Fruit fly (Drosophila melanogaster) whole organism, embryonic: ENCODE results near the gene CecB.
A peak's percentile ranks its signal among the peaks of the same experiment; 100 is the strongest.

ENCODE experiments used
- Bgb ChIP-seq: fragments of 200-800 bp; sonication (Bioruptor generic); IDR thresholded peaks from 2 replicates; pipeline ENCODE4 v1.3.6; 2022; ENCODE audit warnings: missing biosample characterization, missing genetic modification characterization; ENCODE audit not compliant: partially characterized antibody
- CG10267 ChIP-seq: fragments of 200-800 bp; sonication (Bioruptor generic); optimal IDR thresholded peaks from 2 replicates; lab custom pipeline; 2018; ENCODE audit warnings: missing biosample characterization, mild to moderate bottlenecking, missing genetic modification characterization, moderate library complexity
- CG10462 ChIP-seq: fragments of 200-800 bp; sonication (Bioruptor generic); optimal IDR thresholded peaks from 2 replicates; lab custom pipeline; 2016; ENCODE audit warnings: missing biosample characterization, missing genetic modification characterization
- CG10959 ChIP-seq: fragments of 200-800 bp; sonication (Bioruptor generic); IDR thresholded peaks from 2 replicates; pipeline ENCODE4 v1.3.6; 2022; ENCODE audit warnings: missing biosample characterization, missing genetic modification characterization
- CG12104 ChIP-seq: fragments of 200-800 bp; sonication (Bioruptor generic); optimal IDR thresholded peaks from 3 replicates; lab custom pipeline; 2016; ENCODE audit warnings: missing biosample characterization, missing genetic modification characterization
- CG12299 ChIP-seq: fragments of 200-800 bp; sonication (Bioruptor generic); optimal IDR thresholded peaks from 2 replicates; lab custom pipeline; 2018; ENCODE audit warnings: missing biosample characterization, mild to moderate bottlenecking, missing genetic modification characterization
- CG13424 ChIP-seq: fragments of 200-800 bp; sonication (Bioruptor generic); optimal IDR thresholded peaks from 2 replicates; lab custom pipeline; 2019; ENCODE audit warnings: missing biosample characterization, mild to moderate bottlenecking, missing genetic modification characterization, moderate library complexity
- CG13624 ChIP-seq: fragments of 200-800 bp; sonication (Bioruptor generic); optimal IDR thresholded peaks from 2 replicates; lab custom pipeline; 2016; ENCODE audit warnings: missing biosample characterization, missing genetic modification characterization
- CG14860 ChIP-seq: fragments of 200-800 bp; sonication (Bioruptor generic); IDR thresholded peaks from 3 replicates; pipeline ENCODE4 v1.3.6; 2022; ENCODE audit warnings: missing biosample characterization, missing genetic modification characterization; ENCODE audit not compliant: partially characterized antibody
- CG1603 ChIP-seq: fragments of 200-800 bp; sonication (Bioruptor generic); optimal IDR thresholded peaks from 2 replicates; lab custom pipeline; 2019; ENCODE audit warnings: missing biosample characterization, mild to moderate bottlenecking, missing genetic modification characterization, moderate library complexity
- CG16813 ChIP-seq: fragments of 200-800 bp; sonication (Bioruptor generic); IDR thresholded peaks from 3 replicates; pipeline ENCODE4 v1.3.6; 2022; ENCODE audit warnings: missing biosample characterization, missing genetic modification characterization; ENCODE audit not compliant: partially characterized antibody
- CG16815 ChIP-seq: fragments of 200-800 bp; sonication (Bioruptor generic); optimal IDR thresholded peaks from 3 replicates; lab custom pipeline; 2017; ENCODE audit warnings: missing biosample characterization, mild to moderate bottlenecking, missing genetic modification characterization
- CG17612 ChIP-seq: fragments of 200-800 bp; sonication (Bioruptor generic); IDR thresholded peaks from 2 replicates; pipeline ENCODE4 v1.3.6; 2022; ENCODE audit warnings: missing biosample characterization, missing genetic modification characterization
- CG31365 ChIP-seq: fragments of 200-800 bp; sonication (Bioruptor generic); optimal IDR thresholded peaks from 2 replicates; lab custom pipeline; 2018; ENCODE audit warnings: missing biosample characterization, mild to moderate bottlenecking, missing genetic modification characterization
- CG42726 ChIP-seq: fragments of 200-800 bp; sonication (Bioruptor generic); IDR thresholded peaks from 2 replicates; pipeline ENCODE4 v1.3.6; 2022; ENCODE audit warnings: missing biosample characterization, missing genetic modification characterization; ENCODE audit not compliant: partially characterized antibody
- CG4282 ChIP-seq: fragments of 200-800 bp; sonication (Bioruptor generic); optimal IDR thresholded peaks from 2 replicates; lab custom pipeline; 2016; ENCODE audit warnings: missing biosample characterization, missing genetic modification characterization
- CG4360 ChIP-seq: fragments of 200-800 bp; sonication (Bioruptor generic); IDR thresholded peaks from 2 replicates; pipeline ENCODE4 v1.3.6; 2022; ENCODE audit warnings: missing biosample characterization, missing genetic modification characterization
- CG4424 ChIP-seq: fragments of 200-800 bp; sonication (Bioruptor generic); optimal IDR thresholded peaks from 3 replicates; lab custom pipeline; 2016; ENCODE audit warnings: missing biosample characterization, missing genetic modification characterization
- CG7372 ChIP-seq: fragments of 200-800 bp; sonication (Bioruptor generic); IDR thresholded peaks from 2 replicates; pipeline ENCODE4 v1.3.6; 2022; ENCODE audit warnings: missing biosample characterization, missing genetic modification characterization
- CG8290 ChIP-seq, 3 experiments: fragments of 200-800 bp; sonication (Bioruptor generic); optimal IDR thresholded peaks; 2 replicates each; lab custom pipeline; 2016 to 2019; ENCODE audit warnings: missing biosample characterization in 3 of 3, missing genetic modification characterization in 3 of 3, mild to moderate bottlenecking in 2 of 3, moderate library complexity in 1 of 3
- Drgx ChIP-seq: fragments of 200-800 bp; sonication (Bioruptor generic); IDR thresholded peaks from 2 replicates; pipeline ENCODE4 v1.3.6; 2022; ENCODE audit warnings: missing biosample characterization, missing genetic modification characterization
- Ets97D ChIP-seq: fragments of 200-800 bp; sonication (Bioruptor generic); optimal IDR thresholded peaks from 3 replicates; lab custom pipeline; 2016; ENCODE audit warnings: missing biosample characterization, missing genetic modification characterization
- Fer3 ChIP-seq: fragments of 200-800 bp; sonication (Bioruptor generic); optimal IDR thresholded peaks from 2 replicates; lab custom pipeline; 2018; ENCODE audit warnings: missing biosample characterization, mild to moderate bottlenecking, missing genetic modification characterization, moderate library complexity
- Gug ChIP-seq: fragments of 200-800 bp; sonication (Bioruptor generic); IDR thresholded peaks from 4 replicates; pipeline ENCODE4 v1.3.6; 2022; ENCODE audit warnings: missing biosample characterization, missing genetic modification characterization
- H2.0 ChIP-seq: fragments of 200-800 bp; sonication (Bioruptor generic); IDR thresholded peaks from 2 replicates; pipeline ENCODE4 v1.3.6; 2022; ENCODE audit warnings: missing biosample characterization, missing genetic modification characterization
- HLH3B ChIP-seq: fragments of 200-800 bp; sonication (Bioruptor generic); IDR thresholded peaks from 2 replicates; pipeline ENCODE4 v1.3.6; 2022; ENCODE audit warnings: missing biosample characterization, missing genetic modification characterization
- HLH4C ChIP-seq: fragments of 200-800 bp; sonication (Bioruptor generic); IDR thresholded peaks from 3 replicates; pipeline ENCODE4 v1.3.6; 2022; ENCODE audit warnings: missing biosample characterization, missing genetic modification characterization; ENCODE audit not compliant: partially characterized antibody
- Max ChIP-seq: fragments of 200-800 bp; sonication (Bioruptor generic); optimal IDR thresholded peaks from 2 replicates; lab custom pipeline; 2016; ENCODE audit warnings: missing biosample characterization, mild to moderate bottlenecking, missing genetic modification characterization
- Mes4 ChIP-seq: fragments of 200-800 bp; sonication (Bioruptor generic); optimal IDR thresholded peaks from 2 replicates; lab custom pipeline; 2016; ENCODE audit warnings: missing biosample characterization, missing genetic modification characterization
- Stat92E ChIP-seq, 3 experiments: fragments of >200 bp in 2 of 3; fragments of 200-800 bp in 1 of 3; sonication (Bioruptor generic) in 1 of 3; optimal IDR thresholded peaks; 2 replicates each; lab custom pipeline; 2017 to 2019; ENCODE audit warnings: missing biosample characterization in 3 of 3, missing genetic modification characterization in 3 of 3, mild to moderate bottlenecking in 1 of 3, moderate library complexity in 1 of 3
- al ChIP-seq: fragments of 200-800 bp; sonication (Bioruptor generic); IDR thresholded peaks from 2 replicates; pipeline ENCODE4 v1.3.6; 2022; ENCODE audit warnings: missing biosample characterization, missing genetic modification characterization
- amos ChIP-seq: fragments of 200-800 bp; sonication (Bioruptor generic); IDR thresholded peaks from 2 replicates; pipeline ENCODE4 v1.3.6; 2022; ENCODE audit warnings: missing biosample characterization, missing genetic modification characterization; ENCODE audit not compliant: partially characterized antibody
- ato ChIP-seq: fragments of 200-800 bp; sonication (Bioruptor generic); IDR thresholded peaks from 2 replicates; pipeline ENCODE4 v1.3.6; 2022; ENCODE audit warnings: missing biosample characterization, missing genetic modification characterization; ENCODE audit not compliant: partially characterized antibody
- az2 ChIP-seq: fragments of 200-800 bp; sonication (Bioruptor generic); optimal IDR thresholded peaks from 3 replicates; lab custom pipeline; 2016; ENCODE audit warnings: missing biosample characterization, missing genetic modification characterization
- bbx ChIP-seq: fragments of 200-800 bp; sonication (Bioruptor generic); IDR thresholded peaks from 2 replicates; pipeline ENCODE4 v1.3.6; 2022; ENCODE audit warnings: missing biosample characterization, missing genetic modification characterization; ENCODE audit not compliant: partially characterized antibody
- chinmo ChIP-seq: fragments of 200-800 bp; sonication (Bioruptor generic); IDR thresholded peaks from 4 replicates; pipeline ENCODE4 v1.3.6; 2022; ENCODE audit warnings: missing biosample characterization, missing genetic modification characterization; ENCODE audit not compliant: partially characterized antibody
- ci ChIP-seq: fragments of 200-800 bp; sonication (Bioruptor generic); IDR thresholded peaks from 3 replicates; pipeline ENCODE4 v1.3.6; 2022; ENCODE audit warnings: missing biosample characterization, missing genetic modification characterization
- ewg ChIP-seq: fragments of 200-800 bp; sonication (Bioruptor generic); optimal IDR thresholded peaks from 3 replicates; lab custom pipeline; 2017; ENCODE audit warnings: mild to moderate bottlenecking, missing biosample characterization, missing genetic modification reagents, missing genetic modification characterization
- gem ChIP-seq: fragments of 200-800 bp; sonication (Bioruptor generic); optimal IDR thresholded peaks from 2 replicates; lab custom pipeline; 2019; ENCODE audit warnings: missing biosample characterization, mild to moderate bottlenecking, missing genetic modification characterization, moderate library complexity
- gfzf ChIP-seq: fragments of 200-800 bp; sonication (Bioruptor generic); optimal IDR thresholded peaks from 2 replicates; lab custom pipeline; 2016; ENCODE audit warnings: missing biosample characterization, mild to moderate bottlenecking, missing genetic modification characterization, moderate library complexity
- hbn ChIP-seq: fragments of 200-800 bp; sonication (Bioruptor generic); IDR thresholded peaks from 2 replicates; pipeline ENCODE4 v1.3.6; 2022; ENCODE audit warnings: missing biosample characterization, missing genetic modification characterization; ENCODE audit not compliant: partially characterized antibody
- jumu ChIP-seq: fragments of 200-800 bp; sonication (Bioruptor generic); optimal IDR thresholded peaks from 3 replicates; lab custom pipeline; 2016; ENCODE audit warnings: missing biosample characterization, missing genetic modification characterization
- otp ChIP-seq: fragments of 200-800 bp; sonication (Bioruptor generic); IDR thresholded peaks from 3 replicates; pipeline ENCODE4, ENCODE4 v1.3.6; 2022; ENCODE audit warnings: missing biosample characterization, missing genetic modification characterization
- sens ChIP-seq: fragments of 200-800 bp; sonication (Bioruptor generic); peaks from one replicate; lab custom pipeline; 2016; ENCODE audit warnings: missing biosample characterization, missing genetic modification characterization
- ssp ChIP-seq: fragments of 200-800 bp; sonication (Bioruptor generic); IDR thresholded peaks from 2 replicates; pipeline ENCODE4 v1.3.6; 2022; ENCODE audit warnings: missing biosample characterization, missing genetic modification characterization
- tin ChIP-seq: fragments of 200-800 bp; sonication (Bioruptor generic); optimal IDR thresholded peaks from 3 replicates; lab custom pipeline; 2016; ENCODE audit warnings: missing biosample characterization, missing genetic modification characterization
- tna ChIP-seq: fragments of 200-800 bp; sonication (Bioruptor generic); IDR thresholded peaks from 2 replicates; pipeline ENCODE4 v1.3.6; 2022; ENCODE audit warnings: missing biosample characterization, missing genetic modification characterization; ENCODE audit not compliant: partially characterized antibody
- zen ChIP-seq: fragments of 200-800 bp; sonication (Bioruptor generic); optimal IDR thresholded peaks from 3 replicates; lab custom pipeline; 2018; ENCODE audit warnings: missing biosample characterization, mild to moderate bottlenecking, missing genetic modification characterization, moderate library complexity
- zen2 ChIP-seq: fragments of 200-800 bp; sonication (Bioruptor generic); IDR thresholded peaks from 3 replicates; pipeline ENCODE4 v1.3.6; 2022; ENCODE audit warnings: missing biosample characterization, missing genetic modification characterization; ENCODE audit not compliant: partially characterized antibody

The CecB gene

DNA sequence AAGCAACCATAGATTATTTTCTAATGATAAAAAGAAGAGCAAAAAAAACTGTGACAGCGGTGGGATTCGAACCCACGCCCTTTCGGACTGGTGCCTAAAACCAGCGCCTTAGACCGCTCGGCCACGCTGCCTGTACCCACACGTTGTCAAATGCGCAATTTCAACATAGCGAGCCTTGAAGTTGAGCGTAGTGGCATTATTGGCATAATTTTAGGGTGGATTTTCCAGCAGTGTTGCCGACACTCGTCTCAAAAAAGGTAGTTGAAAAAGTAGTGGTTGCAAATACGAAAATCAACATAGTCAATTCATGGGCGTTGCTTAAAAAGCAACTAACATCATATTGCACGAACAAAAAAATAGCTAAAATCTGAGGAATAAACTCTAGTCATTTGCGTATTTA, 35.0 kb upstream of the CecB start (continued):
- TF ChIP-seq zen2 (GFP tag; lab: Robert Waterston, UW) (peak; percentile 62; the same call in 2 of the 3 replicates), HLH4C (GFP tag; lab: Robert Waterston, UW) (peak; percentile 81), ato (peak; percentile 82), CG12299 (no peak), CG10959 (GFP tag; lab: Robert Waterston, UW) (no peak), CG4282 (GFP tag; lab: Kevin White, UChicago) (no peak), CG13424 (tag; lab: Kevin White, UChicago) (no peak), ewg (GFP tag; lab: Kevin White, UChicago) (no peak), Fer3 (tag; lab: Kevin White, UChicago) (no peak), zen (tag; lab: Kevin White, UChicago) (no peak), CG42726 (GFP tag; lab: Robert Waterston, UW) (peak; percentile 89), otp (GFP tag; lab: Robert Waterston, UW) (no peak), ssp (GFP tag; lab: Robert Waterston, UW) (no peak), H2.0 (GFP tag; lab: Robert Waterston, UW) (no peak), Mes4 (GFP tag; lab: Kevin White, UChicago) (no peak), Bgb (GFP tag; lab: Robert Waterston, UW) (peak; percentile 88), az2 (GFP tag; lab: Kevin White, UChicago) (no peak), Gug (0 out of 4 replicates have a peak, but pooled peaks have one; percentile 10), CG13624 (GFP tag; lab: Kevin White, UChicago) (no peak), gfzf (GFP tag; lab: Kevin White, UChicago) (no peak), amos (peak; percentile 75), HLH3B (GFP tag; lab: Robert Waterston, UW) (no peak), Stat92E (GFP tag; optimal IDR thresholded peaks at IDR 0.05; lab: Kevin White, UChicago) (no peak), CG7372 (no peak), sens (GFP tag; lab: Kevin White, UChicago) (no peak), CG17612 (GFP tag; lab: Robert Waterston, UW) (no peak), CG1603 (tag; lab: Kevin White, UChicago) (no peak), CG16815 (GFP tag; lab: Kevin White, UChicago) (no peak), CG10267 (tag; lab: Kevin White, UChicago) (no peak), Drgx (GFP tag; lab: Robert Waterston, UW) (no peak), Ets97D (GFP tag; lab: Kevin White, UChicago) (no peak), CG4360 (0 out of 2 replicates have a peak, but pooled peaks have one; percentile 20), CG8290 (GFP tag; optimal IDR thresholded peaks at IDR 0.05; lab: Kevin White, UChicago) (no peak), CG8290 (tag; optimal IDR thresholded peaks at IDR 0.05; lab: Kevin White, UChicago) (no peak), bbx (GFP tag; lab: Robert Waterston, UW) (peak; percentile 86), CG10462 (GFP tag; lab: Kevin White, UChicago) (no peak), jumu (GFP tag; lab: Kevin White, UChicago) (no peak), CG12104 (no peak), CG31365 (tag; lab: Kevin White, UChicago) (no peak), CG16813 (GFP tag; lab: Robert Waterston, UW) (peak; percentile 74), gem (tag; lab: Kevin White, UChicago) (no peak), CG4424 (GFP tag; lab: Kevin White, UChicago) (peak; percentile 100), hbn (GFP tag; lab: Robert Waterston, UW) (peak; percentile 32), chinmo (GFP tag; lab: Robert Waterston, UW) (peak; percentile 43; the same call in 1 of the 4 replicates), ci (peak; percentile 48; the same call in 2 of the 3 replicates), al (GFP tag; lab: Robert Waterston, UW) (no peak), tin (GFP tag; lab: Kevin White, UChicago) (no peak), Max (GFP tag; lab: Kevin White, UChicago) (no peak), tna (peak; percentile 91), CG14860 (GFP tag; lab: Robert Waterston, UW) (peak; percentile 88)
